Worm (Caenorhabditis elegans): ENCODE measurements around the gene T10B5.4.

DNA sequence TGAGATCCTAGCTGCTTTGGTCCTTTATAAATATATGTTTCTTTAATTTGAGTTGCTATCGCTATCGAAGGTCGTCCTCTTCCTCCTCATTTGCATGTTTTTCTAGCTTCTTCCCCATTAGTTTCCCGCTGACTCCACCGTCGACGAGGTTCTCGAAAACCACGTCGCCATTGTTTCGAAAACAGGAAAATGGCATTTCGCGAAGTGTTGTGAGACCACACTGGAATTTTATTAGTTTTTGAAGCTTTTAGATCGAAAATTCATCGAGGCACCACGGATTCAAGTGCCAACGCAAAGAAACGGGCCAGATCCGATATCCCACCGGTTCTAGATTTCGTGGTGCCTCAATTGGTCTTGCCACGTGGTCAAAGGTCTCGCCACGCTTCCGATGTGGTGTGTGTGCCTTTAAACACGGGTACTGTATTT is 1.1 kb downstream of the T10B5.4 start:
- TF ChIP-seq nhr-25 (tag; optimal IDR thresholded peaks at IDR 0.05) = no peak
- no peak for TF ChIP-seq ama-1 (optimal IDR thresholded peaks at IDR 0.05)
- TF ChIP-seq snpc-4 (tag; optimal IDR thresholded peaks at IDR 0.05) = no peak
- no peak for TF ChIP-seq ztf-11 (tag; optimal IDR thresholded peaks at IDR 0.05)
- TF ChIP-seq fos-1 (tag; optimal IDR thresholded peaks at IDR 0.05) = no peak
